Fruit fly (Drosophila melanogaster) whole organism, prepupa: ENCODE results near the gene CG16964.

Experiments used
- Blimp-1 ChIP-seq: fragments of 200-800 bp; sonication (Bioruptor generic); optimal IDR thresholded peaks from 3 replicates; lab custom pipeline; 2017; ENCODE audit warnings: missing biosample characterization, missing genetic modification characterization, mild to moderate bottlenecking, moderate library complexity, missing genetic modification reagents
- CG16779 ChIP-seq: fragments of 200-800 bp; sonication (Bioruptor generic); optimal IDR thresholded peaks from 3 replicates; lab custom pipeline; 2017; ENCODE audit warnings: missing biosample characterization, mild to moderate bottlenecking, missing genetic modification characterization
- CG6276 ChIP-seq: fragments of 200-800 bp; sonication (Bioruptor generic); optimal IDR thresholded peaks from 2 replicates; lab custom pipeline; 2017; ENCODE audit warnings: missing biosample characterization, mild to moderate bottlenecking, missing genetic modification characterization
- Lpt ChIP-seq: fragments of 200-800 bp; sonication (Bioruptor generic); optimal IDR thresholded peaks from 3 replicates; lab custom pipeline; 2016; ENCODE audit warnings: missing biosample characterization, missing genetic modification characterization
- Met ChIP-seq: fragments of 200-800 bp; sonication (Bioruptor generic); optimal IDR thresholded peaks from 3 replicates; lab custom pipeline; 2016; ENCODE audit warnings: missing biosample characterization, missing genetic modification characterization
- OdsH ChIP-seq: fragments of 200-800 bp; sonication (Bioruptor generic); optimal IDR thresholded peaks from 3 replicates; lab custom pipeline; 2016; ENCODE audit warnings: missing biosample characterization, missing genetic modification characterization
- dac ChIP-seq: fragments of 200-800 bp; sonication (Bioruptor generic); optimal IDR thresholded peaks from 2 replicates; lab custom pipeline; 2017; ENCODE audit warnings: missing biosample characterization, mild to moderate bottlenecking, missing genetic modification characterization

DNA sequence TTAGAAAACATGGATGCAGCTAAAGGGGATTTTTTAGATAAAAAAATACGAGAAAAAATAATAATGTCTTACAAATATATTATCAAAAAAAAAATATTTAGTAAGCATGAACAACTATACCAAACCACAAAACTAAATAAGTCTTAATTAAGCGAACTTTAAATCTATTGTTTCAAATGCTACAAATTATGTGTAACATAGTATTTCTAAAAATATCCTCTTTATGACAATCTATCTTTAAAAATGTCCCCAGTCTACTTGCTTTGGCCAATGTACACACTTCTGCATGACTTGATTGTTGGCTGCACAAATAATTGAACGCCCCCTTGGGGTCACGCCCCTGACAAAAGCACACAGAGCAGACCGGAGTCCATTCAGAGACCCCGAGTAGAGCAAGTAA lies 16.1 kb upstream of the CG16964 start:
- TF ChIP-seq Met (no peak), Lpt (GFP tag; lab: Kevin White, UChicago) (no peak), OdsH (no peak), CG16779 (tag; lab: Kevin White, UChicago) (no peak), CG6276 (GFP tag; lab: Kevin White, UChicago) (no peak), Blimp-1 (GFP tag; lab: Kevin White, UChicago) (no peak), dac (no peak)
